Worm (Caenorhabditis elegans) whole organism, early embryonic: ENCODE data around the gene cutl-24.

Experiments used
- aly-1 ChIP-seq: sonication (generic microtip); optimal IDR thresholded peaks from 2 replicates; lab custom pipeline; 2016; ENCODE audit warnings: missing genetic modification characterization, missing compliant biosample characterization
- ama-1 ChIP-seq: fragments of 150-350 bp; optimal IDR thresholded peaks from 2 replicates; lab custom pipeline; 2014
- ceh-13 ChIP-seq: fragments of 200-800 bp; sonication (Bioruptor generic); optimal IDR thresholded peaks from 2 replicates; lab custom pipeline; 2018; ENCODE audit warnings: mild to moderate bottlenecking, missing genetic modification characterization, missing compliant biosample characterization
- flt-1 ChIP-seq: fragments of 200-800 bp; sonication (Bioruptor generic); IDR thresholded peaks from 2 replicates; pipeline ENCODE4 v1.3.6; 2022; ENCODE audit warnings: missing genetic modification characterization, missing compliant biosample characterization
- hmbx-1 ChIP-seq: sonication (generic microtip); optimal IDR thresholded peaks from 2 replicates; lab custom pipeline; 2016; ENCODE audit warnings: mild to moderate bottlenecking, missing genetic modification characterization, missing compliant biosample characterization
- hnd-1 ChIP-seq: sonication (generic microtip); optimal IDR thresholded peaks from 2 replicates; lab custom pipeline; 2016; ENCODE audit warnings: missing genetic modification characterization, missing compliant biosample characterization
- pes-1 ChIP-seq: fragments of 200-800 bp; sonication (Bioruptor generic); IDR thresholded peaks from 2 replicates; pipeline ENCODE4 v1.3.6; 2022; ENCODE audit warnings: missing genetic modification reagents, missing genetic modification characterization, missing compliant biosample characterization
- sea-1 ChIP-seq: fragments of 200-800 bp; sonication (Bioruptor generic); conservative IDR thresholded peaks from 2 replicates; pipeline ENCODE4 v1.3.6; 2022; ENCODE audit warnings: missing genetic modification characterization, missing compliant biosample characterization
- tbx-11 ChIP-seq: fragments of 200-800 bp; sonication (Bioruptor generic); IDR thresholded peaks from 2 replicates; pipeline ENCODE4 v1.3.6; 2022; ENCODE audit warnings: missing genetic modification characterization, missing compliant biosample characterization

DNA sequence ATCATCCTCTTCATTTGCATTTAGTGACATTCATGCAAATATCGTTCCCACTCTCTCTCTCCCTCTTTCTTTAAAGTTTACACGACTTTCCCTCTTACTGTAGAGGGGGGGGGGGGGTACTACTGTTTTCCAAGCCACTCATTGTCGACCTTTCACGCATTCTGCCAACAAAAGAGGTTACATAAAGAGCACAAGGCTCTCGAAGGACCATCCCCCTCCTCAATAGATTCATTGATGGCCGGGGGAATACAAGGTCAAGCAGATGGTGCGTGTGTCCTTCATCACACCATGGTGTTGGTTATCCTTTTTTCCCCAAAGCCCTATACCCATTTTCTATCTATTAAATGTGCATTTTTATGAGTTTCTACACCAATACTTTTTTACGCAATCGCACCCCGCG is 8.1 kb downstream of the cutl-24 start:
- 0 out of 2 replicates have a peak, but pooled peaks have one; percentile 15 for TF ChIP-seq flt-1 (GFP tag; lab: Robert Waterston, UW)
- TF ChIP-seq ama-1: no peak
- TF ChIP-seq hnd-1: no peak
- TF ChIP-seq hmbx-1: no peak
- no peak for TF ChIP-seq ceh-13
- no peak for TF ChIP-seq pes-1 (GFP tag; lab: Robert Waterston, UW)
- TF ChIP-seq aly-1 (tag; lab: Kevin White, UChicago): peak; percentile 35
- no peak for TF ChIP-seq sea-1 (GFP tag; lab: Robert Waterston, UW)
- TF ChIP-seq tbx-11 (GFP tag; lab: Robert Waterston, UW): 0 out of 2 replicates have a peak, but pooled peaks have one; percentile 33
